Worm (Caenorhabditis elegans) whole organism, young adult: ENCODE results near the gene K07E12.2.

Experiments
- B0261.1 ChIP-seq: sonication (generic microtip); optimal IDR thresholded peaks from 2 replicates; lab custom pipeline; 2016; ENCODE audit warnings: mild to moderate bottlenecking, missing genetic modification characterization, moderate library complexity, missing compliant biosample characterization
- D2030.7 ChIP-seq: fragments of 200-800 bp; sonication (Bioruptor generic); IDR thresholded peaks from 2 replicates; pipeline ENCODE4 v1.3.6; 2022; ENCODE audit warnings: missing genetic modification reagents, missing genetic modification characterization, missing compliant biosample characterization
- F22D6.2 ChIP-seq: sonication (generic microtip); optimal IDR thresholded peaks from 2 replicates; lab custom pipeline; 2016; ENCODE audit warnings: mild to moderate bottlenecking, missing genetic modification characterization, missing compliant biosample characterization
- F39B2.1 ChIP-seq: fragments of 200-800 bp; sonication (Bioruptor generic); IDR thresholded peaks from 2 replicates; pipeline ENCODE4 v1.3.6; 2022; ENCODE audit warnings: missing genetic modification reagents, missing genetic modification characterization, missing compliant biosample characterization
- F49E8.2 ChIP-seq: sonication (generic microtip); optimal IDR thresholded peaks from 3 replicates; lab custom pipeline; 2017; ENCODE audit warnings: missing genetic modification characterization, mild to moderate bottlenecking, missing compliant biosample characterization, antibody characterized with exemption, moderate library complexity; ENCODE audit not compliant: insufficient read depth
- F57A8.1 ChIP-seq: fragments of 200-800 bp; sonication (Bioruptor generic); optimal IDR thresholded peaks from 2 replicates; lab custom pipeline; 2018; ENCODE audit warnings: mild to moderate bottlenecking, missing genetic modification characterization, moderate library complexity, missing compliant biosample characterization
- T07F8.4 ChIP-seq: sonication (generic microtip); optimal IDR thresholded peaks from 2 replicates; lab custom pipeline; 2016; ENCODE audit warnings: mild to moderate bottlenecking, missing genetic modification characterization, moderate library complexity, missing compliant biosample characterization
- Y53F4B.3 ChIP-seq: fragments of 200-800 bp; sonication (Bioruptor generic); IDR thresholded peaks from 2 replicates; pipeline ENCODE4 v1.3.6; 2022; ENCODE audit warnings: missing genetic modification reagents, missing genetic modification characterization, missing compliant biosample characterization
- Y67H2A.10 ChIP-seq: fragments of 200-800 bp; sonication (Bioruptor generic); conservative IDR thresholded peaks from 2 replicates; pipeline ENCODE4 v1.3.6; 2022; ENCODE audit warnings: missing genetic modification reagents, missing genetic modification characterization, missing compliant biosample characterization
- Y95B8A.8 ChIP-seq: fragments of 200-800 bp; sonication (Bioruptor generic); IDR thresholded peaks from 2 replicates; pipeline ENCODE4 v1.3.6; 2022; ENCODE audit warnings: missing genetic modification reagents, missing genetic modification characterization, missing compliant biosample characterization
- akir-1 ChIP-seq: fragments of 200-800 bp; sonication (Bioruptor generic); optimal IDR thresholded peaks from 2 replicates; lab custom pipeline; 2018; ENCODE audit warnings: mild to moderate bottlenecking, missing genetic modification characterization, moderate library complexity, missing compliant biosample characterization
- aptf-2 ChIP-seq: fragments of 200-800 bp; sonication (Bioruptor generic); conservative IDR thresholded peaks from 2 replicates; pipeline ENCODE4 v1.3.6; 2022; ENCODE audit warnings: missing genetic modification reagents, missing genetic modification characterization, missing compliant biosample characterization
- bed-1 ChIP-seq: fragments of 200-800 bp; sonication (Bioruptor generic); IDR thresholded peaks from 2 replicates; pipeline ENCODE4 v1.3.6; 2022; ENCODE audit warnings: missing genetic modification reagents, missing genetic modification characterization, missing compliant biosample characterization
- bed-2 ChIP-seq: fragments of 200-800 bp; sonication (Bioruptor generic); IDR thresholded peaks from 2 replicates; pipeline ENCODE4 v1.3.6; 2022; ENCODE audit warnings: missing genetic modification reagents, missing genetic modification characterization, missing compliant biosample characterization
- cebp-2 ChIP-seq: fragments of 200-800 bp; sonication (Bioruptor generic); IDR thresholded peaks from 2 replicates; pipeline ENCODE4 v1.3.6; 2022; ENCODE audit warnings: missing genetic modification characterization, missing compliant biosample characterization
- ceh-40 ChIP-seq: fragments of 200-800 bp; sonication (Bioruptor generic); IDR thresholded peaks from 2 replicates; pipeline ENCODE4 v1.3.6; 2022; ENCODE audit warnings: missing genetic modification characterization, missing compliant biosample characterization
- ceh-58 ChIP-seq: fragments of 200-800 bp; sonication (Bioruptor generic); IDR thresholded peaks from 2 replicates; pipeline ENCODE4 v1.3.6; 2022; ENCODE audit warnings: missing genetic modification characterization, missing compliant biosample characterization
- ceh-79 ChIP-seq: sonication (generic microtip); optimal IDR thresholded peaks from 2 replicates; lab custom pipeline; 2017; ENCODE audit warnings: mild to moderate bottlenecking, missing genetic modification characterization, missing compliant biosample characterization
- chd-7 ChIP-seq: sonication (generic microtip); optimal IDR thresholded peaks from 2 replicates; lab custom pipeline; 2016; ENCODE audit warnings: mild to moderate bottlenecking, missing genetic modification characterization, moderate library complexity, missing compliant biosample characterization
- die-1 ChIP-seq: sonication (generic microtip); optimal IDR thresholded peaks from 2 replicates; lab custom pipeline; 2016; ENCODE audit warnings: missing genotype, mild to moderate bottlenecking, missing genetic modification characterization, missing compliant biosample characterization
- dox-1 ChIP-seq: fragments of 200-800 bp; sonication (Bioruptor generic); IDR thresholded peaks from 2 replicates; pipeline ENCODE4 v1.3.6; 2022; ENCODE audit warnings: missing genetic modification reagents, missing genetic modification characterization, missing compliant biosample characterization
- dpl-1 ChIP-seq: fragments of 150-350 bp; optimal IDR thresholded peaks from 2 replicates; lab custom pipeline; 2014; ENCODE audit warnings: missing biosample characterization, missing genetic modification reagents, missing genetic modification characterization
- ets-4 ChIP-seq: fragments of 200-800 bp; sonication (Bioruptor generic); optimal IDR thresholded peaks from 2 replicates; lab custom pipeline; 2018; ENCODE audit warnings: mild to moderate bottlenecking, missing genetic modification characterization, missing compliant biosample characterization
- hmg-20 ChIP-seq: fragments of 200-800 bp; sonication (Bioruptor generic); IDR thresholded peaks from 2 replicates; pipeline ENCODE4 v1.3.6; 2022; ENCODE audit warnings: missing genetic modification reagents, missing genetic modification characterization, missing compliant biosample characterization
- lag-1 ChIP-seq: fragments of 200-800 bp; sonication (Bioruptor generic); IDR thresholded peaks from 2 replicates; pipeline ENCODE4 v1.3.6; 2022; ENCODE audit warnings: missing genetic modification reagents, missing genetic modification characterization, missing compliant biosample characterization
- lin-26 ChIP-seq: fragments of 200-800 bp; sonication (Bioruptor generic); IDR thresholded peaks from 2 replicates; pipeline ENCODE4 v1.3.6; 2022; ENCODE audit warnings: missing genetic modification reagents, missing genetic modification characterization, missing compliant biosample characterization
- lin-40 ChIP-seq: sonication (generic microtip); optimal IDR thresholded peaks from 2 replicates; lab custom pipeline; 2016; ENCODE audit warnings: missing genetic modification characterization, mild to moderate bottlenecking, missing compliant biosample characterization, missing genotype, missing genetic modification reagents
- lsy-27 ChIP-seq: sonication (generic microtip); optimal IDR thresholded peaks from 2 replicates; lab custom pipeline; 2017; ENCODE audit warnings: missing genetic modification characterization, mild to moderate bottlenecking, missing compliant biosample characterization, antibody characterized with exemption, missing genotype, borderline replicate concordance; ENCODE audit not compliant: insufficient read depth
- madf-6 ChIP-seq: fragments of 200-800 bp; sonication (Bioruptor generic); IDR thresholded peaks from 2 replicates; pipeline ENCODE4 v1.3.6; 2022; ENCODE audit warnings: missing genetic modification reagents, missing genetic modification characterization, missing compliant biosample characterization
- mcd-1 ChIP-seq: fragments of 200-800 bp; sonication (Bioruptor generic); IDR thresholded peaks from 2 replicates; pipeline ENCODE4 v1.3.6; 2022; ENCODE audit warnings: missing genetic modification reagents, missing genetic modification characterization, missing compliant biosample characterization
- mel-28 ChIP-seq: sonication (generic microtip); optimal IDR thresholded peaks from 2 replicates; lab custom pipeline; 2016; ENCODE audit warnings: borderline replicate concordance, mild to moderate bottlenecking, missing genetic modification characterization, missing compliant biosample characterization
- mxl-1 ChIP-seq: sonication (generic microtip); optimal IDR thresholded peaks from 2 replicates; lab custom pipeline; 2016; ENCODE audit warnings: missing genetic modification characterization, missing compliant biosample characterization
- nfyb-1 ChIP-seq: fragments of 200-800 bp; sonication (Bioruptor generic); IDR thresholded peaks from 2 replicates; pipeline ENCODE4 v1.3.6; 2022; ENCODE audit warnings: missing genetic modification reagents, missing genetic modification characterization, missing compliant biosample characterization
- nhr-120 ChIP-seq: fragments of 200-800 bp; sonication (Bioruptor generic); IDR thresholded peaks from 2 replicates; pipeline ENCODE4 v1.3.6; 2022; ENCODE audit warnings: missing genetic modification characterization, missing compliant biosample characterization
- nhr-179 ChIP-seq: sonication (generic microtip); optimal IDR thresholded peaks from 2 replicates; lab custom pipeline; 2016; ENCODE audit warnings: mild to moderate bottlenecking, missing genetic modification characterization, missing compliant biosample characterization
- snpc-1.1 ChIP-seq: sonication (generic microtip); optimal IDR thresholded peaks from 2 replicates; lab custom pipeline; 2017; ENCODE audit warnings: missing genetic modification characterization, mild to moderate bottlenecking, missing compliant biosample characterization, antibody characterized with exemption, moderate library complexity, missing genotype, missing genetic modification reagents; ENCODE audit not compliant: insufficient read depth
- tlf-1 ChIP-seq: fragments of 200-800 bp; sonication (Bioruptor generic); optimal IDR thresholded peaks from 2 replicates; lab custom pipeline; 2018; ENCODE audit warnings: mild to moderate bottlenecking, missing genetic modification characterization, missing compliant biosample characterization
- unc-130 ChIP-seq: sonication (generic microtip); optimal IDR thresholded peaks from 2 replicates; lab custom pipeline; 2016; ENCODE audit warnings: missing genetic modification reagents, missing genetic modification characterization, missing compliant biosample characterization
- zfh-2 ChIP-seq: fragments of 200-800 bp; sonication (Bioruptor generic); conservative IDR thresholded peaks from 2 replicates; pipeline ENCODE4 v1.3.6; 2022; ENCODE audit warnings: missing genetic modification reagents, missing genetic modification characterization, missing compliant biosample characterization
- ztf-3 ChIP-seq: fragments of 200-800 bp; sonication (Bioruptor generic); optimal IDR thresholded peaks from 2 replicates; lab custom pipeline; 2018; ENCODE audit warnings: mild to moderate bottlenecking, missing genetic modification characterization, missing compliant biosample characterization

K07E12.2 gene

DNA sequence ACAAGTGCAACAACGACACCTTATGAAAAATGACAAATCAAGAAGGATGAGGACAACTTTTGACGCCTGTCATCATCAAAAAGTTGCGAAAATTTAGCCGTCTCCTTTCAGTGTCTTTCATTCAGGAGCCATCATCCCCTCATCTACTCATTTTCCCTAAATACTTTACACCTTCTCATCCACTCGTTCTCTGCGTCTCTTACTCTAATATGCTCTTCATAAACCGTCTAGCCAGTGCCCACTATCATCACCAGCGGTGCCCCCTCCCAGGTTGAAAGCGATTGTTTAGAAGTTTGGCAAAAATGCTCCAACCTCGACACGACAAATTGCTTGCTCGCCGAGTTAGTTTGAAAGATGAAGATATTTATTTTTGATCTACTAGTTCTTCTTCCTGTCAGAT lies 5.5 kb downstream of the K07E12.2 start:
- TF ChIP-seq ceh-58 (GFP tag; lab: Robert Waterston, UW) (no peak), chd-7 (tag; lab: Kevin White, UChicago) (no peak), snpc-1.1 (tag; lab: Kevin White, UChicago) (no peak), bed-1 (GFP tag; lab: Robert Waterston, UW) (no peak), hmg-20 (GFP tag; lab: Robert Waterston, UW) (no peak), ets-4 (GFP tag; lab: Kevin White, UChicago) (no peak), tlf-1 (GFP tag; lab: Kevin White, UChicago) (no peak), nhr-179 (tag; lab: Kevin White, UChicago) (no peak), lag-1 (GFP tag; lab: Robert Waterston, UW) (no peak), ceh-40 (no peak), akir-1 (no peak), ztf-3 (GFP tag; lab: Kevin White, UChicago) (no peak), lin-40 (no peak), B0261.1 (tag; lab: Kevin White, UChicago) (no peak), dpl-1 (GFP tag; lab: Kevin White, UChicago) (no peak)
- TF ChIP-seq, all 124 proteins: peak for 0

DNA sequence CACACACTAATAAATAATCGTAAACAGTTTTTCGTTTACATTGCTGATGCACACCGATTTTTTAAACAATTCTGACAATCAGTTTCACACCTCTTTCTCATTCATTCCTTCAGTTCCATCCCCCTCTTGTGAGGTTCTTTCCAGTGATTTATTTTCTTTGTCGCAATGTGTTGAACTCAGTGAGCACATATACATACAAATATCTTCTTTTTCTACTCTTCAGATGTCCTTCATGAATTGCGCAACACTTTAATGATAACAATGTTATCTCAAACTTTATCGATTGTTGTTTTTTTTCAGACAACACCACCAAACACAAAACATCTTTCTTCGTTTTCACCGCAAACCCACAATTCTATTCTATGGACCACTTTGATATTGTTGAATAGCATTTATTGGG lies 8.9 kb downstream of the K07E12.2 start, which contains the start of gene dig-1:
Gene dig-1, plus strand, starts transcription at position 301 of the 400 bp plus-strand sequence.
- no peak for TF ChIP-seq nhr-120 (GFP tag; lab: Robert Waterston, UW)
- no peak for TF ChIP-seq chd-7 (tag; lab: Kevin White, UChicago)
- no peak for TF ChIP-seq mel-28 (tag; lab: Kevin White, UChicago)
- no peak for TF ChIP-seq cebp-2 (GFP tag; lab: Robert Waterston, UW)
- TF ChIP-seq F49E8.2 (tag; lab: Kevin White, UChicago) = no peak
- TF ChIP-seq lsy-27 (tag; lab: Kevin White, UChicago) = no peak
- no peak for TF ChIP-seq mcd-1 (GFP tag; lab: Robert Waterston, UW)
- no peak for TF ChIP-seq dox-1 (GFP tag; lab: Robert Waterston, UW)
- TF ChIP-seq Y67H2A.10 (GFP tag; lab: Robert Waterston, UW) = no peak
- TF ChIP-seq nfyb-1 (GFP tag; lab: Robert Waterston, UW) = no peak
- no peak for TF ChIP-seq D2030.7 (GFP tag; lab: Robert Waterston, UW)
- TF ChIP-seq die-1 (tag; lab: Kevin White, UChicago) = no peak

DNA sequence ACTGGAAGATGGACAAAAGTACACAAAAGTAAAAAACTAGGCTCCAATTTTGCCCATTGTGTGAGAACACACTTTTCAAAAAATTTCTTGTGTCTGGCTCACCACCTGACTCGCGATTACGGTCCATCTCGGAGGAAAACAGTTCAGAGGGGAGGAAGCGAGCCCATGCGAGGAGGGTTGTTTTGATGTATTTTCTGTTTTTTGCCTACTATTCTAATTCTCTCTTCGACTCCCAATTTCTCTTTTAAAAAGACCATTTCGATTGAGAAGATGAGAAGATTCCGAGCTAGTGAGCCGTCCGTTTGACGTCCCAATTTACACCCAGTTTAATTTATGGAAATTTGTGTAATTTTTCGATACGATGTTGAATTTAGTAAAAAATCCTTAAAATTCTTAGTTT lies 9.6 kb downstream of the K07E12.2 start:
- TF ChIP-seq zfh-2 (GFP tag; lab: Robert Waterston, UW) = no peak
- no peak for TF ChIP-seq F39B2.1 (GFP tag; lab: Robert Waterston, UW)
- no peak for TF ChIP-seq bed-2 (GFP tag; lab: Robert Waterston, UW)
- no peak for TF ChIP-seq F57A8.1 (GFP tag; lab: Kevin White, UChicago)
- no peak for TF ChIP-seq unc-130 (GFP tag; lab: Kevin White, UChicago)
- no peak for TF ChIP-seq Y53F4B.3 (GFP tag; lab: Robert Waterston, UW)
- TF ChIP-seq ceh-79 = no peak
- no peak for TF ChIP-seq madf-6 (GFP tag; lab: Robert Waterston, UW)
- no peak for TF ChIP-seq lin-26
- TF ChIP-seq Y95B8A.8 (GFP tag; lab: Robert Waterston, UW) = no peak
- no peak for TF ChIP-seq T07F8.4 (tag; lab: Kevin White, UChicago)
- no peak for TF ChIP-seq mxl-1 (tag; lab: Kevin White, UChicago)
- no peak for TF ChIP-seq lag-1 (GFP tag; lab: Robert Waterston, UW)
- TF ChIP-seq F22D6.2 = no peak
- TF ChIP-seq aptf-2 (GFP tag; lab: Robert Waterston, UW) = no peak
- no peak for TF ChIP-seq akir-1
